Fruit fly (Drosophila melanogaster) whole organism, embryonic: Measurements from ENCODE around the gene CG2278.

ENCODE experiments used
- BEAF-32 ChIP-seq: fragments of 200-800 bp; sonication (Bioruptor generic); optimal IDR thresholded peaks from 3 replicates; lab custom pipeline; 2017; ENCODE audit warnings: missing biosample characterization, missing genetic modification characterization, mild to moderate bottlenecking, moderate library complexity, missing genetic modification reagents
- CG11398 ChIP-seq: fragments of 200-800 bp; sonication (Bioruptor generic); optimal IDR thresholded peaks from 2 replicates; lab custom pipeline; 2016; ENCODE audit warnings: missing biosample characterization, missing genetic modification characterization
- CG9437 ChIP-seq: fragments of 200-800 bp; sonication (Bioruptor generic); optimal IDR thresholded peaks from 2 replicates; lab custom pipeline; 2018; ENCODE audit warnings: missing biosample characterization, mild to moderate bottlenecking, missing genetic modification characterization
- Fer2 ChIP-seq: fragments of 200-800 bp; sonication (Bioruptor generic); optimal IDR thresholded peaks from 2 replicates; lab custom pipeline; 2018; ENCODE audit warnings: missing biosample characterization, mild to moderate bottlenecking, missing genetic modification characterization, moderate library complexity
- Hsf ChIP-seq: fragments of 200-800 bp; sonication (Bioruptor generic); optimal IDR thresholded peaks from 3 replicates; lab custom pipeline; 2016; ENCODE audit warnings: missing biosample characterization, missing genetic modification characterization
- Mad ChIP-seq: fragments of 200-800 bp; sonication (Bioruptor generic); optimal IDR thresholded peaks from 2 replicates; lab custom pipeline; 2016; ENCODE audit warnings: missing biosample characterization, missing genetic modification characterization
- insv ChIP-seq, 2 experiments: fragments of 200-800 bp; sonication (Bioruptor generic); optimal IDR thresholded peaks; 3 replicates each; lab custom pipeline; 2016 to 2018; ENCODE audit warnings: missing biosample characterization in 2 of 2, missing genetic modification characterization in 2 of 2

dm6 chrX:8116813-8117212 lies 53.3 kb downstream of the CG2278 start, which contains the start of gene CG1575:
- TF ChIP-seq insv (GFP tag; optimal IDR thresholded peaks at IDR 0.05; lab: Kevin White, UChicago) (no peak), CG11398 (no peak), Mad (GFP tag; lab: Kevin White, UChicago) (no peak), Hsf (GFP tag; lab: Kevin White, UChicago) (no peak), BEAF-32 (GFP tag; lab: Kevin White, UChicago) (no peak), CG9437 (no peak), Fer2 (no peak)
